Fruit fly (Drosophila melanogaster): Measurements from ENCODE around the gene Hpr1.

DNA sequence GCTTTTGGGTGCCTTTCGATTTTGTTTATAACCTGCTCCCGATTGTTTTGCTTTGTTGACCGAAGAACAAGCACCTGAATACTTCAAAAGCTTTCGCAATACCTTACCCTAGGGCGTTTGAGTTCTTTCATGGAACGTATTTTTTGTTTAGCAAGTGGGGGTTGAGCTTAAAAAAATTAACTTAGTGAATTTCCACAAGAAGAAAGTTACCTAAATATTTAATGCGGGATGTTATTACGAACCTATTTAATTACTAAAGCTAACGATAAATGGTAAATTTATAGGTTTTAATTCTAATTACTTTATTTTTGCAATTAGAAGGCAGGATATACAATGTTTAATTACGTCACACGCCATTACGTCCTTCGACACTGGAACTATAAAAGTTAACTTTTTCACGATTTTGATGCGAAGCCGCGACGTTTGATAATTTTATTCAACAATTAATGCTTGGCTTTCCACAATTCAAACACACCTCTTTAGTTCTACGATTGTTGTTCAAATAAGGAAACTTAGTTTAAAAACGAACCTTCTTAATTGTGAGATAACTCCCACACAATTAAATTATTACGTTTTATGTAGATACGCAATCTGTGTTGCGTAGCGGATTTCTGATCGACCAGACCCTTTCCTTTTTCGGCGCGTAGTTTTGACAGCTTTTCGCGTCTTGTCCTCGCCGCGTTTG, 40.1 kb upstream of the Hpr1 start:
- TF ChIP-seq CTCF (optimal IDR thresholded peaks at IDR 0.05) = no peak
- TF ChIP-seq CG8478 (optimal IDR thresholded peaks at IDR 0.05) = no peak

Data from S2 (cell line).